Worm (Caenorhabditis elegans) whole organism, early embryonic: Measurements from ENCODE around the gene F25E5.1.

Source experiments
- B0310.2 ChIP-seq: sonication (generic microtip); optimal IDR thresholded peaks from 2 replicates; lab custom pipeline; 2016; ENCODE audit warnings: mild to moderate bottlenecking, missing genetic modification characterization, missing compliant biosample characterization
- F13C5.2 ChIP-seq: sonication (generic microtip); optimal IDR thresholded peaks from 2 replicates; lab custom pipeline; 2017; ENCODE audit warnings: mild to moderate bottlenecking, missing genetic modification characterization, inconsistent platforms, missing compliant biosample characterization
- aly-1 ChIP-seq: sonication (generic microtip); optimal IDR thresholded peaks from 2 replicates; lab custom pipeline; 2016; ENCODE audit warnings: missing genetic modification characterization, missing compliant biosample characterization
- ama-1 ChIP-seq: fragments of 150-350 bp; optimal IDR thresholded peaks from 2 replicates; lab custom pipeline; 2014
- ceh-13 ChIP-seq: fragments of 200-800 bp; sonication (Bioruptor generic); optimal IDR thresholded peaks from 2 replicates; lab custom pipeline; 2018; ENCODE audit warnings: mild to moderate bottlenecking, missing genetic modification characterization, missing compliant biosample characterization
- ceh-36 ChIP-seq: sonication (generic microtip); optimal IDR thresholded peaks from 2 replicates; lab custom pipeline; 2016; ENCODE audit warnings: missing genetic modification characterization, inconsistent platforms, missing compliant biosample characterization
- ets-7 ChIP-seq: sonication (generic microtip); optimal IDR thresholded peaks from 2 replicates; lab custom pipeline; 2016; ENCODE audit warnings: missing genotype, missing genetic modification characterization, missing compliant biosample characterization
- flt-1 ChIP-seq: fragments of 200-800 bp; sonication (Bioruptor generic); IDR thresholded peaks from 2 replicates; pipeline ENCODE4 v1.3.6; 2022; ENCODE audit warnings: missing genetic modification characterization, missing compliant biosample characterization
- hmbx-1 ChIP-seq: sonication (generic microtip); optimal IDR thresholded peaks from 2 replicates; lab custom pipeline; 2016; ENCODE audit warnings: mild to moderate bottlenecking, missing genetic modification characterization, missing compliant biosample characterization
- hmg-4 ChIP-seq: fragments of 200-800 bp; sonication (Bioruptor generic); optimal IDR thresholded peaks from 2 replicates; lab custom pipeline; 2018; ENCODE audit warnings: mild to moderate bottlenecking, missing genetic modification characterization, missing compliant biosample characterization
- hnd-1 ChIP-seq: sonication (generic microtip); optimal IDR thresholded peaks from 2 replicates; lab custom pipeline; 2016; ENCODE audit warnings: missing genetic modification characterization, missing compliant biosample characterization
- pes-1 ChIP-seq: fragments of 200-800 bp; sonication (Bioruptor generic); IDR thresholded peaks from 2 replicates; pipeline ENCODE4 v1.3.6; 2022; ENCODE audit warnings: missing genetic modification reagents, missing genetic modification characterization, missing compliant biosample characterization
- scrt-1 ChIP-seq: fragments of 200-800 bp; sonication (Bioruptor generic); IDR thresholded peaks from 2 replicates; pipeline ENCODE4 v1.3.6; 2022; ENCODE audit warnings: missing genetic modification characterization, missing compliant biosample characterization
- sea-1 ChIP-seq: fragments of 200-800 bp; sonication (Bioruptor generic); conservative IDR thresholded peaks from 2 replicates; pipeline ENCODE4 v1.3.6; 2022; ENCODE audit warnings: missing genetic modification characterization, missing compliant biosample characterization
- tbx-11 ChIP-seq: fragments of 200-800 bp; sonication (Bioruptor generic); IDR thresholded peaks from 2 replicates; pipeline ENCODE4 v1.3.6; 2022; ENCODE audit warnings: missing genetic modification characterization, missing compliant biosample characterization
- tbx-37 ChIP-seq: fragments of 200-800 bp; sonication (Bioruptor generic); conservative IDR thresholded peaks from 2 replicates; pipeline ENCODE4 v1.3.6; 2022; ENCODE audit warnings: missing genetic modification reagents, missing genetic modification characterization, missing compliant biosample characterization
- tra-4 ChIP-seq: sonication (generic microtip); optimal IDR thresholded peaks from 2 replicates; lab custom pipeline; 2017; ENCODE audit warnings: missing genetic modification characterization, missing compliant biosample characterization

F25E5.1 gene

ce11 chrV:7465509-7465908 is at the start of gene F25E5.1:
Gene F25E5.1, plus strand, starts transcription at chrV:7465884.
- TF ChIP-seq hmg-4 (GFP tag; lab: Kevin White, UChicago), result no peak
- TF ChIP-seq ceh-36 (tag; lab: Kevin White, UChicago), result no peak
- TF ChIP-seq tbx-37 (GFP tag; lab: Robert Waterston, UW), result peak; percentile 62; the same call in 1 of the 2 replicates
- TF ChIP-seq F13C5.2 (tag; lab: Kevin White, UChicago), result peak; percentile 47
- TF ChIP-seq ets-7 (tag; lab: Kevin White, UChicago), result no peak
- TF ChIP-seq ceh-13 (GFP tag; lab: Kevin White, UChicago), result no peak
- no peak for TF ChIP-seq hnd-1 (tag; lab: Kevin White, UChicago)
- no peak for TF ChIP-seq scrt-1 (GFP tag; lab: Robert Waterston, UW)
- TF ChIP-seq sea-1 (GFP tag; lab: Robert Waterston, UW), result no peak
- no peak for TF ChIP-seq flt-1 (GFP tag; lab: Robert Waterston, UW)
- TF ChIP-seq aly-1 (tag; lab: Kevin White, UChicago), result peak; percentile 3
- no peak for TF ChIP-seq tbx-11 (GFP tag; lab: Robert Waterston, UW)
- no peak for TF ChIP-seq hmbx-1 (tag; lab: Kevin White, UChicago)
- no peak for TF ChIP-seq pes-1 (GFP tag; lab: Robert Waterston, UW)
- no peak for TF ChIP-seq tra-4 (tag; lab: Kevin White, UChicago)
- no peak for TF ChIP-seq ama-1
- no peak for TF ChIP-seq B0310.2 (tag; lab: Kevin White, UChicago)

ce11 chrV:7416569-7416968 is 49.1 kb upstream of the F25E5.1 start:
- TF ChIP-seq aly-1 (tag; lab: Kevin White, UChicago), result no peak
- no peak for TF ChIP-seq sea-1 (GFP tag; lab: Robert Waterston, UW)
- no peak for TF ChIP-seq hmg-4 (GFP tag; lab: Kevin White, UChicago)
- TF ChIP-seq tbx-37 (GFP tag; lab: Robert Waterston, UW), result no peak
- TF ChIP-seq ceh-13 (GFP tag; lab: Kevin White, UChicago), result no peak
- no peak for TF ChIP-seq F13C5.2 (tag; lab: Kevin White, UChicago)
- no peak for TF ChIP-seq flt-1 (GFP tag; lab: Robert Waterston, UW)
- TF ChIP-seq scrt-1 (GFP tag; lab: Robert Waterston, UW), result no peak
- no peak for TF ChIP-seq hnd-1 (tag; lab: Kevin White, UChicago)
- TF ChIP-seq tra-4 (tag; lab: Kevin White, UChicago), result no peak
- TF ChIP-seq ets-7 (tag; lab: Kevin White, UChicago), result no peak
- TF ChIP-seq B0310.2 (tag; lab: Kevin White, UChicago), result no peak
- TF ChIP-seq tbx-11 (GFP tag; lab: Robert Waterston, UW), result no peak
- no peak for TF ChIP-seq ceh-36 (tag; lab: Kevin White, UChicago)
- no peak for TF ChIP-seq pes-1 (GFP tag; lab: Robert Waterston, UW)
- TF ChIP-seq hmbx-1 (tag; lab: Kevin White, UChicago), result no peak
- TF ChIP-seq ama-1, result no peak

ce11 chrV:7417018-7417716 is 48.5 kb upstream of the F25E5.1 start, which contains the start of gene srw-67:
Gene srw-67, plus strand, starts transcription at chrV:7417660.
- TF ChIP-seq scrt-1 (GFP tag; lab: Robert Waterston, UW) (no peak), ceh-36 (tag; lab: Kevin White, UChicago) (no peak), tbx-11 (GFP tag; lab: Robert Waterston, UW) (no peak), B0310.2 (tag; lab: Kevin White, UChicago) (no peak)

ce11 chrV:7420162-7420561 is 45.5 kb upstream of the F25E5.1 start, which contains the start of gene srxa-4:
Gene srxa-4, plus strand, starts transcription at chrV:7420462.
- TF ChIP-seq hnd-1 (tag; lab: Kevin White, UChicago) (no peak), flt-1 (GFP tag; lab: Robert Waterston, UW) (no peak), scrt-1 (GFP tag; lab: Robert Waterston, UW) (no peak), ets-7 (tag; lab: Kevin White, UChicago) (no peak), pes-1 (GFP tag; lab: Robert Waterston, UW) (no peak), ceh-13 (GFP tag; lab: Kevin White, UChicago) (no peak), sea-1 (GFP tag; lab: Robert Waterston, UW) (no peak), B0310.2 (tag; lab: Kevin White, UChicago) (no peak), tra-4 (tag; lab: Kevin White, UChicago) (no peak), aly-1 (tag; lab: Kevin White, UChicago) (no peak), tbx-11 (GFP tag; lab: Robert Waterston, UW) (no peak), hmbx-1 (tag; lab: Kevin White, UChicago) (no peak), tbx-37 (GFP tag; lab: Robert Waterston, UW) (no peak), ama-1 (no peak), ceh-36 (tag; lab: Kevin White, UChicago) (no peak)

- TF ChIP-seq pes-1 (GFP tag; lab: Robert Waterston, UW) (no peak), tbx-11 (GFP tag; lab: Robert Waterston, UW) (no peak), hmbx-1 (tag; lab: Kevin White, UChicago) (no peak), F13C5.2 (tag; lab: Kevin White, UChicago) (no peak), B0310.2 (tag; lab: Kevin White, UChicago) (no peak), ama-1 (no peak), scrt-1 (GFP tag; lab: Robert Waterston, UW) (no peak), ceh-36 (tag; lab: Kevin White, UChicago) (no peak)
These were observed 41.3 kb upstream of the F25E5.1 start, which contains the start of gene F18E3.10 for ce11 chrV:7424336-7424735. Gene F18E3.10, minus strand, starts transcription at chrV:7424436.

ce11 chrV:7426594-7426993 is 39.1 kb upstream of the F25E5.1 start, which contains the start of gene srw-68:
Gene srw-68, minus strand, starts transcription at chrV:7426694.
- TF ChIP-seq ceh-36 (tag; lab: Kevin White, UChicago) (no peak), tra-4 (tag; lab: Kevin White, UChicago) (no peak), ceh-13 (GFP tag; lab: Kevin White, UChicago) (no peak), flt-1 (GFP tag; lab: Robert Waterston, UW) (no peak), F13C5.2 (tag; lab: Kevin White, UChicago) (no peak), ama-1 (no peak), B0310.2 (tag; lab: Kevin White, UChicago) (no peak), scrt-1 (GFP tag; lab: Robert Waterston, UW) (no peak)
